Fruit fly (Drosophila melanogaster): ENCODE results near the gene Ilp2.

Gene Ilp2

dm6 chr3L:9762036-9762597 is 37.4 kb upstream of the Ilp2 start (continued):
- TF ChIP-seq pan (optimal IDR thresholded peaks at IDR 0.05) (no peak), pan (GFP tag; optimal IDR thresholded peaks at IDR 0.05 in 1 of 2, IDR thresholded peaks at IDR 0.05 in 1 of 2) (no peak), H2.0 (GFP tag; IDR thresholded peaks at IDR 0.05) (no peak), NK7.1 (GFP tag; optimal IDR thresholded peaks at IDR 0.05) (no peak), CG32767 (GFP tag; IDR thresholded peaks at IDR 0.05) (no peak), sim (GFP tag; IDR thresholded peaks at IDR 0.05) (no peak), eyg (GFP tag; optimal IDR thresholded peaks at IDR 0.05) (no peak), gro (GFP tag; optimal IDR thresholded peaks at IDR 0.05) (peak; percentile 25), salm (tag; optimal IDR thresholded peaks at IDR 0.05) (peak; percentile 9), dmrt11E (tag; optimal IDR thresholded peaks at IDR 0.05) (no peak), Oli (tag; optimal IDR thresholded peaks at IDR 0.05) (no peak), CG18262 (tag; optimal IDR thresholded peaks at IDR 0.05) (no peak), corto (GFP tag; optimal IDR thresholded peaks at IDR 0.05) (no peak), ham (GFP tag; IDR thresholded peaks at IDR 0.05) (no peak), ac (GFP tag; optimal IDR thresholded peaks at IDR 0.05) (no peak), CG10274 (GFP tag; optimal IDR thresholded peaks at IDR 0.05) (no peak), CG7839 (tag; optimal IDR thresholded peaks at IDR 0.05) (no peak), B-H2 (GFP tag; optimal IDR thresholded peaks at IDR 0.05) (no peak), CG18476 (GFP tag; optimal IDR thresholded peaks at IDR 0.05) (no peak), sd (tag; optimal IDR thresholded peaks at IDR 0.05) (no peak), H15 (GFP tag; IDR thresholded peaks at IDR 0.05) (no peak), trh (GFP tag; optimal IDR thresholded peaks at IDR 0.05) (no peak), CG3407 (GFP tag; optimal IDR thresholded peaks at IDR 0.05) (no peak), twi (tag; optimal IDR thresholded peaks at IDR 0.05) (no peak), CG8281 (tag; optimal IDR thresholded peaks at IDR 0.05) (no peak), wor (GFP tag; IDR thresholded peaks at IDR 0.05) (no peak), CG3281 (GFP tag; optimal IDR thresholded peaks at IDR 0.05) (peak; percentile 25), D (optimal IDR thresholded peaks at IDR 0.05) (no peak), D (GFP tag; optimal IDR thresholded peaks at IDR 0.05) (no peak), Myb (GFP tag; optimal IDR thresholded peaks at IDR 0.05) (no peak), sr (GFP tag; IDR thresholded peaks at IDR 0.05) (no peak), HmgZ (tag; optimal IDR thresholded peaks at IDR 0.05) (peak; percentile 73), Mrtf (GFP tag; IDR thresholded peaks at IDR 0.05) (no peak), Asciz (GFP tag; optimal IDR thresholded peaks at IDR 0.05) (no peak), Ssrp (tag; optimal IDR thresholded peaks at IDR 0.05) (no peak), Dip2 (GFP tag; IDR thresholded peaks at IDR 0.05) (no peak), Ptx1 (GFP tag; IDR thresholded peaks at IDR 0.05) (no peak), Sry-δ (GFP tag; optimal IDR thresholded peaks at IDR 0.05) (no peak), CG31441 (GFP tag; IDR thresholded peaks at IDR 0.05) (no peak), z (GFP tag; IDR thresholded peaks at IDR 0.05) (peak; percentile 97), Atf6 (GFP tag; IDR thresholded peaks at IDR 0.05) (peak; percentile 35; the same call in 1 of the 2 replicates), CG6272 (GFP tag; IDR thresholded peaks at IDR 0.05) (no peak), Antp (GFP tag; optimal IDR thresholded peaks at IDR 0.05) (no peak), B-H1 (GFP tag; IDR thresholded peaks at IDR 0.05) (no peak), CG8089 (GFP tag; optimal IDR thresholded peaks at IDR 0.05) (no peak), zf30C (GFP tag; optimal IDR thresholded peaks at IDR 0.05) (no peak), CG15601 (tag; optimal IDR thresholded peaks at IDR 0.05) (no peak), Lpt (GFP tag; optimal IDR thresholded peaks at IDR 0.05) (no peak), MBD-R2 (GFP tag; IDR thresholded peaks at IDR 0.05) (no peak), dysf (GFP tag; IDR thresholded peaks at IDR 0.05) (0 out of 3 replicates have a peak, but pooled peaks have one; percentile 12), Hr78 (GFP tag; optimal IDR thresholded peaks at IDR 0.05) (no peak), Eip74EF (GFP tag; optimal IDR thresholded peaks at IDR 0.05) (peak in 1 of 2 experiments; percentile 40)
